Fruit fly (Drosophila melanogaster) S2 (cell line): ENCODE data around the gene CG42633.

Experiments
- CG8478 ChIP-seq: fragments of >200 bp; optimal IDR thresholded peaks from 2 replicates; lab custom pipeline; 2018
- CTCF ChIP-seq, 2 experiments: fragments of >200 bp; optimal IDR thresholded peaks; 2 replicates each; lab custom pipeline; 2018

Gene CG42633

DNA sequence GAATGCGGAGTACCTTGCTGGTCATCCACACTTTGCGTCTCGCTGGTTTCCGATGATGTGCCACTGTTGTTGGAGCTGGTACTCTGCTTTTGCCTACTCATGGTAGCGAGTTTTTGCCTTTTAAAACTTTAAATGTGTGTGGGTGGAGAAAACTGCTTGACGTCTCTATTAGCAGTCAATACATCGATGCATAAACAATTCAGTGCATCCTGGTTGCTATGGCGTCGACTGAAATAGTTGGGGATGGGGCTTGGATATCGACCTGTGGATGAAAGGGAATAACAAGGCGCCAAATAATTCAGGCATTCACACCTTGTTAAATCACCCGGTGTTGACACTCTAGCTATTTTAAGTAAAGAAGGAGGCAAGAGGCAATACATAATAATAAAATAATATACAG lies at the start of gene CG42633:
Gene CG42633 (minus strand): TSS at position 101 of the 400 bp plus-strand sequence.
- TF ChIP-seq CTCF (optimal IDR thresholded peaks at IDR 0.05; lab: Kevin White, UChicago) (no peak), CG8478 (no peak)

DNA sequence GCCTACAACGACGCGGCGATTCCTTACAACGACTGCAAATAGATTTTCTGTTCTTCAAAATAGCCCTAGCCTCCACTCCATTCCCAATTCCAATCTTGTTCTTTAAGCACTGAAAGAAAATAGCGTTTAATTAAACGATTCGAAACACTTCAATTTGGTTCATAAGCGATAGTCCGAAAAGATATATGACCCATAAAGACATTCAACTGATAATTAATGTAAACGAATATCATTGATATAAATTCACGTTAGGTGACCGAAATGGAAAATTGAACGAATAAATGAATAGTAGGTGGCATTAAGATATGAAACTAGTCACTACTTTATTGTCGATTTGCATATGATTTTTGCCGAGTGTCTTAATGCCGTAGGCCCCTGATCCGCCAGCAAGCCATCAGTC lies 47.7 kb upstream of the CG42633 start:
- TF ChIP-seq CG8478 (no peak), CTCF (optimal IDR thresholded peaks at IDR 0.05; lab: Kevin White, UChicago) (no peak)

DNA sequence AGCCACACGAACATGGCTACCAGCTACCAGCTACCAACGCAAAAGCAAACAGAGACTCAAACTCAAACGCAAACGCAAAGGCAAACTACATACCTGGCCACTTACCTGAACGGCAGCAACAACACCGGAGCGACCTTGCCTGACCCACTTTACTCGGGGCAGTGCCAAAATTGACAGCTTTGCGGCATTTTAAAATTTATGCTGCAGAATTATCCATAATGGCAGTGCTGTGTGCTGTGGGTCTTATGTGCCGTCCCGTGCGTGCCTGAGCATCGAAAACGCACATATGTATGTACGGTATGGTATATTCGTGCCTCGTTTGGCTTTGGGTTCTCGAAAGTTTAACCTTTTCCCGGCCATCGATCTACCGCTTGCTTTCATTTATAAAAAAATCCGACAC lies 46.6 kb upstream of the CG42633 start:
- TF ChIP-seq CTCF (optimal IDR thresholded peaks at IDR 0.05; lab: Kevin White, UChicago), result no peak
- no peak for TF ChIP-seq CG8478

DNA sequence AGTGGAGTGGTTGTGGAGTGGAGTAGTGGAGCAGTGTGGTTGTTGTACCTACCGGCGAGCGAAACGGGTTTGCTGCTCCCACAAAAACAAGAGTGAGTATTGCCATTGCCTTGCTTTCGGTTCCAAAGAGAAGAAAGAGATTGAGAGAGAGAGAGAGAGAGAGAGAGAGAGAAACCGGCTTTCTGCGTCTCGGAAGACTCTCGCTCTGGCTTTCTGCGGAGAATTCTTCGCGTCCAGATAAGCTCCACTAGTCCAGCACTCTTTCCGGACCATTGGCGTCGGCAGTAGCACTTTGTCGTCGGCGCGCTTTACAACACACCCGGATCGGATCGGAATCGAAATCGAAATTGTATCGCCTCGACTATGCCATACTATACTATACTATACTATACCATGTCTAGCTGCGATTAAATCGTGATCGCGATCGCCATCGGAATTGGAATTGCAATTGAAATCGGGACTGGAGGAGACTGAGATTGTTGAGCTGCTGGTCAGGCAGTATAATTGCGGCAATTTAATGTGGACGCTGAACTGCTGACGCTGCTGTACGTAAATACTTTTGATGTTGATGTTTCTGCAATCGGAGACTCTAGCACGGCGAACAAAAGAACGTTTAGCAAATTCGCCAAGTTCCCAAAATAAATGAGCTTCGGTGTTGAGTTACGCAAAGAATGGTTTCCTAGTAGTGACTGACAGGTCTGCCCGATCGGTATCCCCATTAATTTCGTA lies 44.9 kb upstream of the CG42633 start, which contains the start of gene Cad86C:
Gene Cad86C (plus strand): TSS at position 284 of the 729 bp plus-strand sequence.
- TF ChIP-seq CTCF (optimal IDR thresholded peaks at IDR 0.05; lab: Kevin White, UChicago), result no peak
- TF ChIP-seq CG8478, result no peak

DNA sequence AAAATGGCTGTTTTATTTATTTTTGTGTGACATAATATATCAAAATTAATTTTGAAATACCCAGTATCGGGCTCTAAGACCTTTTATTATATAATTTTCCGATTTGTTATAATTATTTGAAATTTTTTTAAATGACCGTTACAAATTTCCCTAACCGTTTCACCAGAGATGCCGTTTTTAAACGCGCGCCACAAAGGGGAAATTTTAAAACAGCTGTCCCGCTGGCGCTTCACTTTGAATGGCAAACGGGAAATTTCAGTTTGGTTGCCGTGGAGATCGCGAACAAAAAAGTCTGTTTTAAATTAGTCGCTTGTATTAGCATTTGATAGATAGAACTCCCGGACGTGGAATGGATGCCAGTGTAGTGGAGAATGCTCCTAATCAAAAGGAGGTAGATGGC lies 33.0 kb upstream of the CG42633 start, which contains the start of the genes CG14693 and TTLL15:
Gene CG14693 (minus strand): TSS at position 16 of the 400 bp plus-strand sequence.
Gene TTLL15 (plus strand): TSS at position 257 of the 400 bp plus-strand sequence.
- TF ChIP-seq CTCF (optimal IDR thresholded peaks at IDR 0.05; lab: Kevin White, UChicago), result no peak
- no peak for TF ChIP-seq CG8478

DNA sequence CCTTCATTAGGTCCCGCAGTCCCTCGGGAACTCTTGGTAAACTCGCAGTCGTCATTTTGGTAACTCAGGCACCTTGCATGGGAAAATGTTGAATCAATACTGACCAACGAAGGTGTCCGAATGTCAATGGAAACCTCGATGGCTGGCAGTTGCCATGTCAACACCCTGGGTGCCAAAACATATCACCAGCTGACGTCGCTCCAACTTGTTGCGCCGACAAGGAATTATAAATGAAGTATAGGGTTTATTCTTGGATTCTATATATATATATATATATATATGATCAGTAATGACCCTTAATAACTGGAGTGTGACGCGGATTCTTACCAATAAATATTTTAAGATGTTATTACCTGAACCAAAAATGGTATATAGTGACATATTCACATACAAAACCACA lies 21.8 kb upstream of the CG42633 start, which contains the start of gene CG14692:
Gene CG14692 (minus strand): TSS at position 101 of the 400 bp plus-strand sequence.
- TF ChIP-seq CG8478 (no peak), CTCF (optimal IDR thresholded peaks at IDR 0.05; lab: Kevin White, UChicago) (no peak)

DNA sequence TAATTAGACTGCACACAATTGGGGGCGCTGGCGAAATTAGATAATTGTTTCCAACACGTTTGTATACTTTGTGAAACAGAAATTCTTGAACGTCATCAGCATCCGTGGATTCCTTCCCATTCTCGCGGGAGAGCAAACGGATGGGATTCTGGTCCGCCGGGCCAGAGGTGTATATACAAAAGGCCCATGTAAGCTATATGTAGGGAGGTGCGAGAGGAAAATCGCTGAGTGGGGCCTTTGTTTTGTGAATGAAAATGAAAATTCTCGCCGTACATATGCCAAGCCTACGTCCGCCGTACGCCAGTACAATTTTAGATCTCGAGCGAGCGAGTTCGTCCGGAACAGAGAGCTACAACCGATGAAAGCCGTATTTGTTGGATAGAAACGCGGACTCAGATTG lies 10.5 kb upstream of the CG42633 start, which contains the start of gene CG14687:
Gene CG14687 (plus strand): TSS at position 301 of the 400 bp plus-strand sequence.
- TF ChIP-seq CTCF (optimal IDR thresholded peaks at IDR 0.05; lab: Kevin White, UChicago), result no peak
- TF ChIP-seq CG8478, result no peak

DNA sequence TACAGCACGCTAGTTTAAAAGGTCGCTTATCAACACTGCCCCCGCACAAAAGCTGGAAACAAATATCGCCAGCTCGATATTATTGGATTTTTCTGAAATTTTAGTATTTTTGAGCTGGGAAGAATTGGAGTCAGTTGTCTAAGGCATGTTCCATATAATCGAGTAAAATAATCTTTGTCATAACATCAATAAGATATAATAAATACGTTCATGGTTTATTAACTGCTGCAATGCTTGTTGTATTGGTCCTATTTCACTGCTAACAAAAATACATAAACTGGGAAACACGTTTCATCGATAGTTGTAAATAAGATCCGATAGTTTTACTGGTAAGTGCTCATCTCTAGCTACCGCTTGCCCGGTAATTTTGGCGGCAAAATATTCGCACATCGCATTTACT lies 6.1 kb upstream of the CG42633 start, which contains the start of the genes Art1 and Mcm5:
Gene Art1 (minus strand): TSS at position 41 of the 400 bp plus-strand sequence.
Gene Mcm5 (plus strand): TSS at position 339 of the 400 bp plus-strand sequence.
- TF ChIP-seq CTCF (optimal IDR thresholded peaks at IDR 0.05; lab: Kevin White, UChicago) (no peak), CG8478 (no peak)

DNA sequence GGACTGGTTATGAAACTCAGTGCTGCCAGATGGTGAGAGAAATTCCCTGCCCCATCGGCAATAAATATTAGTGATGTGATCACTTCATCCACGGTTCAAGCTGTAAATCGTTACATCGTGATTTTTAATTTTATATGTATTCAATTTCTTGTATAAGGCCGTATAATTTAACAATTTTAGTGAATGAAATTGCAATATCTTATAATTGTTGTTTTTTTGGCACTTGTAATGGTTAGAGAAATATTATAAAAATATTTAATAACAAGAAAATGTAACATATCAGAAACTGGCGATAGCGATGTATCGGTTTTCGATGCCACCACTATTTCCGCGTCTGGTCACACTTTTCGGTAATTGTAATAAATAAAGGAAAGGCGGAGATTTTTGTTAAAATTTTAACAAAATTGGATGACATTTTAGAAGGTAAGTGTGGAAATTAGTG lies 2.0 kb upstream of the CG42633 start, which contains the start of the genes mRpL37 and Rbp1:
Gene mRpL37 (minus strand): TSS at position 35 of the 442 bp plus-strand sequence.
Gene Rbp1 (plus strand): TSS at position 326 of the 442 bp plus-strand sequence.
- TF ChIP-seq CG8478 (no peak), CTCF (optimal IDR thresholded peaks at IDR 0.05; lab: Kevin White, UChicago) (no peak)

DNA sequence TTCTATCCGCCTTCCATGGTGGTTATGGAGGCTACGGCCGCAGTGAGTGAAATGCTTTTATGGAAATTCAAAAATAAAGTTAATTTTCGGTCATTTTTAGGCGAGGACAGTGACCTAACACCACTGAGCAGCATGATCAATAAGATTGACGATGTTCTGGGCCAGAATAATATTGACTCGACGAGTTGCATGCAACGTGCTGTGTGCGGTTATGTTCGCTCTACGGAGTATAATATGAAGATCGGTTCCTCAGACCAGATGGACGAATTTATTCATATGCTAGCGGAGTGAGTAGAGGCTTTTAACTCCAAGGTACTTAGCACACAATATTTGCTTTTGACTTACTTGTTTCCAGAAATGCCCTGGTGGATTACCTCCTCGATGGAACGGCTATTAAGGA lies 1.9 kb downstream of the CG42633 start:
- TF ChIP-seq CTCF (optimal IDR thresholded peaks at IDR 0.05; lab: Kevin White, UChicago), result no peak

DNA sequence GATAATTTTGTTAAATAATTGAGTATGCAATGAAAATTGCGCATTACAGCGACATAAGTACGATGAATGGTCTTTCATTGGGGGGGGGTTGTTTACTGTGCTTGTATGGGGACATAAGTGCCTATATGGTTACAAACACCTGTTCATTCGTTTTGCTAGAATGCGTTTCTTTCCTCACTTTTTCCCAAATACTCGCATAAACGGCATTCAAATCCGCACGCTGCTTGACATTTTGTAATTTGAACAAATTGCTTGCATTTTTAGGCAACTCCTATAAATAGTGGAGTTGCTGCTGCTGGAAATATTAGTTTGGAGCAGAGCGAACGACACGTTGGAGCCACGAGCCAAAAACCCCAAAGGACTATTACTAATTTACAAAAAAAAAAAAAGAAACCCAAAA lies 2.8 kb downstream of the CG42633 start, which contains the start of gene Desi:
Gene Desi (plus strand): TSS at position 301 of the 400 bp plus-strand sequence.
- TF ChIP-seq CG8478 (no peak), CTCF (optimal IDR thresholded peaks at IDR 0.05; lab: Kevin White, UChicago) (no peak)

DNA sequence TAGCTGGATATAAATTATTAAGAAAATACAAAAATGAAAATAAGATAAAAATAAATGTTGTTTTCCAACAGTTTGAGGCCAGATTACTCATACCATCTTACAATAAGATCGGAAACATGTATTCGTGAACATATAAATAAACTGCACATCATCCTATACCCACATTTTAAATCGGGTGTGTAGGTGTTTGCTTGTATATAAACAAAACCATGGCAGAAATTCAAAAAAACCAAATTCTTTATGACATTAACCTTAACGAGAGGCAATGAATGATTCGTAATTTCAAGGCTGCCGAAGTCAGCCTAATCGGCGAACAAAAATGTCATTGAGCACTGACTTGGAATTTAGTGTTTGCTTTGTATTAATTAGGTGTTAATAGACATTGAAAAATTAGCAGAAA lies 3.9 kb downstream of the CG42633 start:
- TF ChIP-seq CG8478, result no peak
- no peak for TF ChIP-seq CTCF (optimal IDR thresholded peaks at IDR 0.05; lab: Kevin White, UChicago)

DNA sequence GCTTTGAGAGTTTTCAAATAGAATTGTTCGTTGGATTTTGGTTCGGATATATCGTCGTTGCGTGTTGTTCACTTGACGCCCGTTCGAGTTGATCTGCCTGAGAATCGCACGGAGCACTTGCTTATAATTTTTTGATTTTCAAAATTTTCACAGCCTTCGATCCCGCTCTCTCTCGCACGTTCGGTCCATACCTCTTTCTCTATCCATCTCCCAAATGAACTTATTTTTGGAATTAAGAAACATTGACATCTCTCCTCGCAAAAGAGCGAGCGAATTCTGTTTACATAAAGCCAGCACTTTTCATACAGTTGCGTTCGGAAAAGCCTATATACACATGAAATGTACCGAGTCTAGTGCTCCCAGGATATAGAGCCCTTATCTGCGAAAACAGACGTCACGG lies 4.8 kb downstream of the CG42633 start, which contains the start of the genes CG45076, CG45078 and fau:
Gene CG45076 (minus strand): TSS at position 101 of the 400 bp plus-strand sequence.
Gene CG45078 (minus strand): TSS at position 101 of the 400 bp plus-strand sequence.
Gene fau (minus strand): TSS at position 101 of the 400 bp plus-strand sequence.
- no peak for TF ChIP-seq CTCF (optimal IDR thresholded peaks at IDR 0.05; lab: Kevin White, UChicago)

DNA sequence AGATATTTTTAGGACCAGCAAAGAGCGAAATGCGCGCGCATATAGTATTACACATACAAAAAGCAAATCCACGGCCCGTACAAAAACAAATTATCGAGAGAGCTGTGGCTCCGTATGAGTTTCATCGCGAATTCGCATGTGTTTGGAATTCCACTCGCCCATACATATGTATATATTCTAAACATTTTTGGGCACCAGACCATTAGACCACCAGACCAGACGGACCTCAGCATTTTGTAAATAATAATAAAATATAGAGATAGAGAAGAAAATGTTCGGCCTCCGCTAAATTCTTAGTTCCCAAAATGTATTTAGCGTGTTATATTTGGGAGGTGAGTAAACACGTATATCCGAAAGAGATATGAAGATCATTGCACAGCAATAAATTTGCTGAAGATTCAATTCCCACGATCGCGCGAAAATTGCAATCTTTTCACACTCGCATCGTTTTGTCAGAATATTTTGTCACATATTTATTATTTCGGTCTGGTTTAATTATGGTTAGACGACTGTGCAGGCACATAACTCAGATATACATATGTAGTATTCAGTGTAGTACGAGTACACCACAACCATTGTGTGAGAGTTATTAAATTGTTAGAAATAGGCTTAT lies 5.9 kb downstream of the CG42633 start:
- TF ChIP-seq CG8478, result no peak
- TF ChIP-seq CTCF (optimal IDR thresholded peaks at IDR 0.05; lab: Kevin White, UChicago), result no peak

DNA sequence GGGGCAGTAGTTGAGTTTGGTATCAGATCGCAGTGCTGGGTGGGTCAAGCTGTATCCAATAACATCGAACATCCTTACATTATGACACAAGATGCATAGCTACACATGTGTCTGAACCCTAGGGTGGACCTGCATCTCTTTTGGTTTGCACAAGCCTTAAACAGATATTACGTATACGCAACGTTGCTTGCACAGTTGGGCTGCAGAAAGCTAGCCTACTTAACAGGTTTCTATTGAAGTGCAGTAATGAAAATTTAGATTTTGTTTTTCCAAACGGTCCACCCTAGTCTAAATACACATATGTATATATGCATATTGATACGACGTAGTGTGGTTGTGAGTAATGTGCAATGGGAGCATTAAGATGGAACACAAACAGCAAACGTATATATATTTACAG lies 6.8 kb downstream of the CG42633 start:
- TF ChIP-seq CTCF (optimal IDR thresholded peaks at IDR 0.05; lab: Kevin White, UChicago) (no peak), CG8478 (no peak)
